Worm (Caenorhabditis elegans) whole organism, late embryonic: Measurements from ENCODE around the gene sri-51.

Source experiments
- ama-1 ChIP-seq: fragments of 150-350 bp; optimal IDR thresholded peaks from 2 replicates; lab custom pipeline; 2014
- ceh-45 ChIP-seq: fragments of 200-800 bp; sonication (Bioruptor generic); IDR thresholded peaks from 2 replicates; pipeline ENCODE4 v1.3.6; 2022; ENCODE audit warnings: missing genetic modification reagents, missing genetic modification characterization, missing compliant biosample characterization
- ceh-9 ChIP-seq: sonication (generic microtip); optimal IDR thresholded peaks from 2 replicates; lab custom pipeline; 2016; ENCODE audit warnings: mild to moderate bottlenecking, missing genetic modification characterization, inconsistent platforms, missing compliant biosample characterization
- elt-2 ChIP-seq: sonication (generic microtip); optimal IDR thresholded peaks from 2 replicates; lab custom pipeline; 2016; ENCODE audit warnings: missing genetic modification reagents, missing genetic modification characterization, missing compliant biosample characterization
- ets-4 ChIP-seq: sonication (generic microtip); optimal IDR thresholded peaks from 2 replicates; lab custom pipeline; 2016; ENCODE audit warnings: missing genetic modification characterization, missing compliant biosample characterization
- eyg-1 ChIP-seq: sonication (generic microtip); optimal IDR thresholded peaks from 2 replicates; lab custom pipeline; 2016; ENCODE audit warnings: missing genotype, missing genetic modification characterization, missing compliant biosample characterization
- fkh-10 ChIP-seq: fragments of 150-350 bp; optimal IDR thresholded peaks from 2 replicates; lab custom pipeline; 2014; ENCODE audit warnings: missing biosample characterization, missing genetic modification reagents, missing genetic modification characterization
- nhr-11 ChIP-seq: fragments of 150-350 bp; optimal IDR thresholded peaks from 2 replicates; lab custom pipeline; 2014; ENCODE audit warnings: missing biosample characterization, missing genetic modification characterization
- pax-1 ChIP-seq: fragments of 150-350 bp; optimal IDR thresholded peaks from 2 replicates; lab custom pipeline; 2014; ENCODE audit warnings: missing biosample characterization, missing genetic modification characterization
- pha-4 ChIP-seq: fragments of 150-350 bp; optimal IDR thresholded peaks from 2 replicates; lab custom pipeline; 2018; ENCODE audit warnings: missing biosample characterization, missing genetic modification reagents, missing genetic modification characterization
- tbx-2 ChIP-seq: sonication (generic microtip); optimal IDR thresholded peaks from 2 replicates; lab custom pipeline; 2016; ENCODE audit warnings: missing genetic modification characterization, missing compliant biosample characterization

- TF ChIP-seq fkh-10 (no peak), eyg-1 (tag; lab: Kevin White, UChicago) (no peak), tbx-2 (tag; lab: Kevin White, UChicago) (no peak), pax-1 (no peak), elt-2 (tag; lab: Kevin White, UChicago) (no peak), ceh-45 (GFP tag; lab: Robert Waterston, UW) (no peak), nhr-11 (tag; lab: Kevin White, UChicago) (no peak), ets-4 (no peak), ama-1 (lab: Kevin White, UChicago) (no peak), ceh-9 (no peak), pha-4 (tag; lab: Kevin White, UChicago) (no peak)
These were observed 23.8 kb upstream of the sri-51 start, which contains the start of gene ZC239.13 for ce11 chrII:3222686-3223085.
